Fruit fly (Drosophila melanogaster) whole organism, embryonic: ENCODE results near the gene CG5608.

ENCODE experiments used
- Adf1 ChIP-seq: fragments of 200-800 bp; sonication (Bioruptor generic); IDR thresholded peaks from 2 replicates; pipeline ENCODE4 v1.3.6; 2022; ENCODE audit warnings: missing biosample characterization, missing genetic modification characterization
- Antp ChIP-seq: fragments of 200-800 bp; sonication (Bioruptor generic); optimal IDR thresholded peaks from 3 replicates; lab custom pipeline; 2016; ENCODE audit warnings: missing biosample characterization, missing genetic modification characterization
- BEAF-32 ChIP-seq: fragments of 200-800 bp; sonication (Bioruptor generic); optimal IDR thresholded peaks from 3 replicates; lab custom pipeline; 2017; ENCODE audit warnings: missing biosample characterization, missing genetic modification characterization, mild to moderate bottlenecking, moderate library complexity, missing genetic modification reagents
- CG10209 ChIP-seq: fragments of 200-800 bp; sonication (Bioruptor generic); optimal IDR thresholded peaks from 3 replicates; lab custom pipeline; 2017; ENCODE audit warnings: missing biosample characterization, mild to moderate bottlenecking, missing genetic modification characterization, missing genetic modification reagents
- CG10267 ChIP-seq: fragments of 200-800 bp; sonication (Bioruptor generic); optimal IDR thresholded peaks from 2 replicates; lab custom pipeline; 2018; ENCODE audit warnings: missing biosample characterization, mild to moderate bottlenecking, missing genetic modification characterization, moderate library complexity
- CG10979 ChIP-seq: fragments of 200-800 bp; sonication (Bioruptor generic); optimal IDR thresholded peaks from 2 replicates; lab custom pipeline; 2018; ENCODE audit warnings: missing biosample characterization, mild to moderate bottlenecking, missing genetic modification characterization, moderate library complexity
- CG1233 ChIP-seq: fragments of 200-800 bp; sonication (Bioruptor generic); optimal IDR thresholded peaks from 4 replicates; lab custom pipeline; 2018; ENCODE audit warnings: missing biosample characterization, mild to moderate bottlenecking, missing genetic modification characterization
- CG14860 ChIP-seq: fragments of 200-800 bp; sonication (Bioruptor generic); IDR thresholded peaks from 3 replicates; pipeline ENCODE4 v1.3.6; 2022; ENCODE audit warnings: missing biosample characterization, missing genetic modification characterization; ENCODE audit not compliant: partially characterized antibody
- CG15269 ChIP-seq: fragments of 200-800 bp; sonication (Bioruptor generic); optimal IDR thresholded peaks from 2 replicates; lab custom pipeline; 2018; ENCODE audit warnings: missing biosample characterization, mild to moderate bottlenecking, missing genetic modification characterization, moderate library complexity
- CG1529 ChIP-seq: fragments of 200-800 bp; sonication (Bioruptor generic); optimal IDR thresholded peaks from 3 replicates; lab custom pipeline; 2018; ENCODE audit warnings: missing biosample characterization, missing genetic modification characterization
- CG16815 ChIP-seq: fragments of 200-800 bp; sonication (Bioruptor generic); optimal IDR thresholded peaks from 3 replicates; lab custom pipeline; 2017; ENCODE audit warnings: missing biosample characterization, mild to moderate bottlenecking, missing genetic modification characterization
- CG2120 ChIP-seq: fragments of 200-800 bp; sonication (Bioruptor generic); optimal IDR thresholded peaks from 3 replicates; lab custom pipeline; 2016; ENCODE audit warnings: missing biosample characterization, missing genetic modification characterization
- CG2678 ChIP-seq: fragments of 200-800 bp; sonication (Bioruptor generic); optimal IDR thresholded peaks from 3 replicates; lab custom pipeline; 2019; ENCODE audit warnings: missing biosample characterization, mild to moderate bottlenecking, missing genetic modification characterization, moderate library complexity
- CG3065 ChIP-seq: fragments of 200-800 bp; sonication (Bioruptor generic); optimal IDR thresholded peaks from 2 replicates; lab custom pipeline; 2016; ENCODE audit warnings: missing biosample characterization, missing genetic modification characterization
- CG32767 ChIP-seq: fragments of 200-800 bp; sonication (Bioruptor generic); IDR thresholded peaks from 2 replicates; pipeline ENCODE4 v1.3.6; 2022; ENCODE audit warnings: missing biosample characterization, missing genetic modification characterization
- CG4424 ChIP-seq: fragments of 200-800 bp; sonication (Bioruptor generic); optimal IDR thresholded peaks from 3 replicates; lab custom pipeline; 2016; ENCODE audit warnings: missing biosample characterization, missing genetic modification characterization
- CG5180 ChIP-seq: fragments of 200-800 bp; sonication (Bioruptor generic); optimal IDR thresholded peaks from 3 replicates; lab custom pipeline; 2017; ENCODE audit warnings: missing biosample characterization, missing genetic modification characterization, mild to moderate bottlenecking, moderate library complexity, missing genetic modification reagents
- CG6765 ChIP-seq: fragments of 200-800 bp; sonication (Bioruptor generic); optimal IDR thresholded peaks from 3 replicates; lab custom pipeline; 2017; ENCODE audit warnings: missing biosample characterization, mild to moderate bottlenecking, missing genetic modification characterization
- CG7372 ChIP-seq: fragments of 200-800 bp; sonication (Bioruptor generic); IDR thresholded peaks from 2 replicates; pipeline ENCODE4 v1.3.6; 2022; ENCODE audit warnings: missing biosample characterization, missing genetic modification characterization
- CG7963 ChIP-seq: fragments of 200-800 bp; sonication (Bioruptor generic); IDR thresholded peaks from 3 replicates; pipeline ENCODE4 v1.3.6; 2022; ENCODE audit warnings: missing biosample characterization, missing genetic modification characterization; ENCODE audit not compliant: partially characterized antibody
- Dfd ChIP-seq, 2 experiments: fragments of >200 bp; optimal IDR thresholded peaks; 2 replicates each; lab custom pipeline; 2017; ENCODE audit warnings: missing biosample characterization in 2 of 2, missing genetic modification characterization in 2 of 2
- Dref ChIP-seq: fragments of 200-800 bp; sonication (Bioruptor generic); IDR thresholded peaks from 2 replicates; pipeline ENCODE4 v1.3.6; 2022; ENCODE audit warnings: missing biosample characterization, missing genetic modification characterization
- H2.0 ChIP-seq: fragments of 200-800 bp; sonication (Bioruptor generic); IDR thresholded peaks from 2 replicates; pipeline ENCODE4 v1.3.6; 2022; ENCODE audit warnings: missing biosample characterization, missing genetic modification characterization
- HLH4C ChIP-seq: fragments of 200-800 bp; sonication (Bioruptor generic); IDR thresholded peaks from 3 replicates; pipeline ENCODE4 v1.3.6; 2022; ENCODE audit warnings: missing biosample characterization, missing genetic modification characterization; ENCODE audit not compliant: partially characterized antibody
- HLHmδ ChIP-seq: fragments of 200-800 bp; sonication (Bioruptor generic); optimal IDR thresholded peaks from 2 replicates; lab custom pipeline; 2018; ENCODE audit warnings: missing biosample characterization, mild to moderate bottlenecking, missing genetic modification characterization, moderate library complexity
- HmgZ ChIP-seq: fragments of 200-800 bp; sonication (Bioruptor generic); optimal IDR thresholded peaks from 2 replicates; lab custom pipeline; 2018; ENCODE audit warnings: missing biosample characterization, mild to moderate bottlenecking, missing genetic modification characterization
- Mes4 ChIP-seq: fragments of 200-800 bp; sonication (Bioruptor generic); optimal IDR thresholded peaks from 2 replicates; lab custom pipeline; 2016; ENCODE audit warnings: missing biosample characterization, missing genetic modification characterization
- PHDP ChIP-seq: fragments of 200-800 bp; sonication (Bioruptor generic); optimal IDR thresholded peaks from 3 replicates; lab custom pipeline; 2018; ENCODE audit warnings: missing biosample characterization, mild to moderate bottlenecking, missing genetic modification characterization, moderate library complexity
- Six4 ChIP-seq: fragments of 200-800 bp; sonication (Bioruptor generic); optimal IDR thresholded peaks from 2 replicates; lab custom pipeline; 2016; ENCODE audit warnings: missing biosample characterization, missing genetic modification characterization
- Xbp1 ChIP-seq: fragments of 200-800 bp; sonication (Bioruptor generic); optimal IDR thresholded peaks from 3 replicates; lab custom pipeline; 2016; ENCODE audit warnings: missing biosample characterization, mild to moderate bottlenecking, missing genetic modification characterization
- ap ChIP-seq: fragments of 200-800 bp; sonication (Bioruptor generic); IDR thresholded peaks from 2 replicates; pipeline ENCODE4 v1.3.6; 2022; ENCODE audit warnings: missing biosample characterization, missing genetic modification characterization
- cas ChIP-seq: fragments of 200-800 bp; sonication (Bioruptor generic); IDR thresholded peaks from 2 replicates; pipeline ENCODE4 v1.3.6; 2022; ENCODE audit warnings: missing biosample characterization, missing genetic modification characterization
- cato ChIP-seq: fragments of 200-800 bp; sonication (Bioruptor generic); optimal IDR thresholded peaks from 2 replicates; lab custom pipeline; 2016; ENCODE audit warnings: missing biosample characterization, missing genetic modification characterization, borderline replicate concordance
- dpn ChIP-seq, 2 experiments: fragments of 200-800 bp; sonication (Bioruptor generic); optimal IDR thresholded peaks; 3 replicates each; lab custom pipeline; 2016; ENCODE audit warnings: missing biosample characterization in 2 of 2, missing genetic modification characterization in 2 of 2
- esg ChIP-seq: fragments of 200-800 bp; sonication (Bioruptor generic); conservative IDR thresholded peaks from 2 replicates; pipeline ENCODE4 v1.3.6; 2022; ENCODE audit warnings: missing biosample characterization, missing genetic modification characterization
- gro ChIP-seq: fragments of 200-800 bp; sonication (Bioruptor generic); optimal IDR thresholded peaks from 2 replicates; lab custom pipeline; 2016; ENCODE audit warnings: missing biosample characterization, missing genetic modification characterization
- h ChIP-seq: fragments of >200 bp; optimal IDR thresholded peaks from 2 replicates; lab custom pipeline; 2017
- hb ChIP-seq: fragments of 200-800 bp; sonication (Bioruptor generic); IDR thresholded peaks from 3 replicates; pipeline ENCODE4 v1.3.6; 2022; ENCODE audit warnings: missing biosample characterization, missing genetic modification characterization; ENCODE audit not compliant: partially characterized antibody
- hth ChIP-seq: fragments of >200 bp; optimal IDR thresholded peaks from 2 replicates; lab custom pipeline; 2017; ENCODE audit warnings: inconsistent platforms
- mirr ChIP-seq: fragments of 200-800 bp; sonication (Bioruptor generic); optimal IDR thresholded peaks from 3 replicates; lab custom pipeline; 2018; ENCODE audit warnings: missing biosample characterization, mild to moderate bottlenecking, missing genetic modification characterization
- nerfin-2 ChIP-seq: fragments of 200-800 bp; sonication (Bioruptor generic); IDR thresholded peaks from 2 replicates; pipeline ENCODE4 v1.3.6; 2022; ENCODE audit warnings: missing biosample characterization, missing genetic modification characterization; ENCODE audit not compliant: partially characterized antibody
- onecut ChIP-seq: fragments of 200-800 bp; sonication (Bioruptor generic); IDR thresholded peaks from 2 replicates; pipeline ENCODE4 v1.3.6; 2022; ENCODE audit warnings: missing biosample characterization, missing genetic modification characterization
- otp ChIP-seq: fragments of 200-800 bp; sonication (Bioruptor generic); IDR thresholded peaks from 3 replicates; pipeline ENCODE4, ENCODE4 v1.3.6; 2022; ENCODE audit warnings: missing biosample characterization, missing genetic modification characterization
- pan ChIP-seq, 4 experiments: fragments of >200 bp in 3 of 4; fragments of 200-800 bp in 1 of 4; sonication (Bioruptor generic) in 1 of 4; optimal IDR thresholded peaks in 3 of 4; IDR thresholded peaks in 1 of 4; 2 replicates each; pipeline versions ENCODE4 v1.3.6 to Lab custom; 2017 to 2022; ENCODE audit warnings: missing biosample characterization in 2 of 4, missing genetic modification characterization in 2 of 4, mixed read lengths in 1 of 4
- seq ChIP-seq: fragments of 200-800 bp; sonication (Bioruptor generic); IDR thresholded peaks from 2 replicates; pipeline ENCODE4 v1.3.6; 2022; ENCODE audit warnings: missing biosample characterization, missing genetic modification characterization
- so ChIP-seq: fragments of 200-800 bp; sonication (Bioruptor generic); IDR thresholded peaks from 3 replicates; pipeline ENCODE4 v1.3.6; 2022; ENCODE audit warnings: missing biosample characterization, missing genetic modification characterization
- stc ChIP-seq: fragments of 200-800 bp; sonication (Bioruptor generic); IDR thresholded peaks from 2 replicates; pipeline ENCODE4 v1.3.6; 2022; ENCODE audit warnings: missing biosample characterization, missing genetic modification characterization
- twi ChIP-seq: fragments of 200-800 bp; optimal IDR thresholded peaks from 2 replicates; lab custom pipeline; 2019; ENCODE audit warnings: missing biosample characterization, mild to moderate bottlenecking, missing genetic modification characterization, moderate library complexity
- zfh2 ChIP-seq: fragments of 200-800 bp; sonication (Bioruptor generic); optimal IDR thresholded peaks from 2 replicates; lab custom pipeline; 2016; ENCODE audit warnings: missing biosample characterization, missing genetic modification characterization

CG5608 gene

DNA sequence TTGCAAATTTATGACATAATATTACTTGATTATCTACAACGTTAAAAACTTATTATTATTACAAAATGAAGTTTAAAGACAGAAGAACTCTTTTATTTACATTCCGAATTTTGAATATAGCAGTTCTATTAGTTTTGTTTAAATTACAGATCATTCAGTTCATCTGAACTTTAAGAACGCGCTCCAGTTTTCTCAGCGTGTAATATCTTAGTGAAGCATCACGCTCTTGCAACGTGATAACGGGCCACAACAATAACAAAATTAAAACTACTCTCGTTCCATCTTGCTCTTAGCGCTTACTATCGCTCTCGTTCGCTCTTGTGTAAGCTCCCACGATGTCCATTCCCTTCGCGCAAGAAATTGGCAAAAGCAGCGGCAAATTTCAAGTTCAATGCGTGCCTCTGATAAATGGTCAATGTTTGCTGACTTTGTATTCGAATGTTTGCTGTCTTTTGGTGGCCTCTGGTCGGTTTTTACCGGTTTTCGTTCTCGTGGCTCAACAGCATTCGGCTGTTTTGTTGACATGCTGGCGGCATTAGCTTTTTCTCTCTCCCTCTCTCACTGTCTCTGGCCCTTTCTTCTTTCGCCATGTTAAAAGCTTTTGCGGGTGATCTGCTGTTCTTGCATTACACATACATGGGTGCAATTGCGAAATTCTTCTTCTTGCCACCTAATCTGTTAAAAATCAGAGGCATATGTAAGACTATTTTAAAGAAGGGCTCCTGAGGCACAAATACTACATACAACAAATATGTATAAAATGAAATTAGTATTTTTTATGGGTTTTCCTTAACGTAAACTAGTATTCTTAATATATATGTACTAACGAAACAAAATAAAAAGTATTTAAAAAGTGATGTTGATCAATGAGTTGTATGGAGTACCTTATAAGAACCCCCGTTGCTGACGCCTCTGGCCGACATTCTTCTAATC, 22.2 kb downstream of the CG5608 start (continued):
- TF ChIP-seq dpn (GFP tag; optimal IDR thresholded peaks at IDR 0.05; lab: Kevin White, UChicago) (no peak), CG2678 (tag; lab: Kevin White, UChicago) (peak; percentile 68), HLH4C (no peak), CG7372 (GFP tag; lab: Robert Waterston, UW) (no peak), seq (no peak), Dref (no peak), gro (GFP tag; lab: Kevin White, UChicago) (no peak), hb (GFP tag; lab: Robert Waterston, UW) (no peak), CG1529 (GFP tag; lab: Kevin White, UChicago) (no peak), HmgZ (tag; lab: Kevin White, UChicago) (no peak), otp (GFP tag; lab: Robert Waterston, UW) (no peak), cato (no peak), cas (GFP tag; lab: Robert Waterston, UW) (no peak), zfh2 (GFP tag; lab: Kevin White, UChicago) (peak; percentile 21), Xbp1 (GFP tag; lab: Kevin White, UChicago) (peak; percentile 8), CG14860 (GFP tag; lab: Robert Waterston, UW) (no peak), onecut (GFP tag; lab: Robert Waterston, UW) (no peak), CG10209 (GFP tag; lab: Kevin White, UChicago) (peak; percentile 24), HLHmδ (GFP tag; lab: Kevin White, UChicago) (no peak), CG16815 (GFP tag; lab: Kevin White, UChicago) (peak; percentile 15), so (GFP tag; lab: Robert Waterston, UW) (peak; percentile 7; the same call in 1 of the 3 replicates), CG7963 (GFP tag; lab: Robert Waterston, UW) (no peak), CG4424 (GFP tag; lab: Kevin White, UChicago) (no peak), CG15269 (tag; lab: Kevin White, UChicago) (peak; percentile 71), CG6765 (no peak), H2.0 (GFP tag; lab: Robert Waterston, UW) (no peak), CG3065 (GFP tag; lab: Kevin White, UChicago) (no peak), CG1233 (GFP tag; lab: Kevin White, UChicago) (no peak), CG32767 (GFP tag; lab: Robert Waterston, UW) (no peak), PHDP (peak; percentile 55), hth (no peak), pan (optimal IDR thresholded peaks at IDR 0.05; lab: Kevin White, UChicago) (no peak), pan (GFP tag; optimal IDR thresholded peaks at IDR 0.05 in 1 of 2, IDR thresholded peaks at IDR 0.05 in 1 of 2) (no peak), ap (GFP tag; lab: Robert Waterston, UW) (no peak), BEAF-32 (GFP tag; lab: Kevin White, UChicago) (no peak), stc (GFP tag; lab: Robert Waterston, UW) (0 out of 2 replicates have a peak, but pooled peaks have one; percentile 24), Six4 (GFP tag; lab: Kevin White, UChicago) (no peak), mirr (GFP tag; lab: Kevin White, UChicago) (no peak), Antp (no peak), h (no peak), CG2120 (peak; percentile 75), CG5180 (GFP tag; lab: Kevin White, UChicago) (no peak), Adf1 (GFP tag; lab: Robert Waterston, UW) (no peak), CG10267 (tag; lab: Kevin White, UChicago) (no peak), CG10979 (no peak), Dfd (GFP tag; optimal IDR thresholded peaks at IDR 0.05; lab: Kevin White, UChicago) (no peak), nerfin-2 (no peak), twi (tag; lab: Kevin White, UChicago) (no peak), Mes4 (no peak), esg (GFP tag; lab: Robert Waterston, UW) (no peak)
